Worm (Caenorhabditis elegans) whole organism, late embryonic: ENCODE results near the gene R09E10.8.

ENCODE experiments used
- K02D7.2 ChIP-seq: sonication (generic microtip); optimal IDR thresholded peaks from 2 replicates; lab custom pipeline; 2017; ENCODE audit warnings: mild to moderate bottlenecking, missing genetic modification characterization, missing compliant biosample characterization
- ceh-30 ChIP-seq: fragments of 150-350 bp; optimal IDR thresholded peaks from 2 replicates; lab custom pipeline; 2014; ENCODE audit warnings: missing biosample characterization, missing genetic modification characterization
- dve-1 ChIP-seq: sonication (generic microtip); optimal IDR thresholded peaks from 2 replicates; lab custom pipeline; 2017; ENCODE audit warnings: antibody characterized with exemption, mild to moderate bottlenecking, missing genetic modification characterization, missing compliant biosample characterization
- elt-2 ChIP-seq: sonication (generic microtip); optimal IDR thresholded peaks from 2 replicates; lab custom pipeline; 2016; ENCODE audit warnings: missing genetic modification reagents, missing genetic modification characterization, missing compliant biosample characterization
- hlh-30 ChIP-seq: sonication (generic microtip); optimal IDR thresholded peaks from 2 replicates; lab custom pipeline; 2017; ENCODE audit warnings: antibody characterized with exemption, missing genetic modification characterization, missing compliant biosample characterization; ENCODE audit not compliant: insufficient read depth
- lim-6 ChIP-seq: sonication (generic microtip); optimal IDR thresholded peaks from 2 replicates; lab custom pipeline; 2016; ENCODE audit warnings: missing genetic modification characterization, missing compliant biosample characterization
- nhr-11 ChIP-seq: fragments of 150-350 bp; optimal IDR thresholded peaks from 2 replicates; lab custom pipeline; 2014; ENCODE audit warnings: missing biosample characterization, missing genetic modification characterization
- pha-4 ChIP-seq: fragments of 150-350 bp; optimal IDR thresholded peaks from 2 replicates; lab custom pipeline; 2018; ENCODE audit warnings: missing biosample characterization, missing genetic modification reagents, missing genetic modification characterization
- pqm-1 ChIP-seq: sonication (generic microtip); optimal IDR thresholded peaks from 2 replicates; lab custom pipeline; 2016; ENCODE audit warnings: missing genetic modification characterization, missing compliant biosample characterization
- rnt-1 ChIP-seq: sonication (generic microtip); optimal IDR thresholded peaks from 2 replicates; lab custom pipeline; 2016; ENCODE audit warnings: missing genetic modification characterization, missing compliant biosample characterization
- sox-2 ChIP-seq: fragments of 200-800 bp; sonication (Bioruptor generic); IDR thresholded peaks from 2 replicates; pipeline ENCODE4 v1.3.6; 2022; ENCODE audit warnings: missing genetic modification reagents, missing genetic modification characterization, missing compliant biosample characterization
- tbx-2 ChIP-seq: sonication (generic microtip); optimal IDR thresholded peaks from 2 replicates; lab custom pipeline; 2016; ENCODE audit warnings: missing genetic modification characterization, missing compliant biosample characterization

DNA sequence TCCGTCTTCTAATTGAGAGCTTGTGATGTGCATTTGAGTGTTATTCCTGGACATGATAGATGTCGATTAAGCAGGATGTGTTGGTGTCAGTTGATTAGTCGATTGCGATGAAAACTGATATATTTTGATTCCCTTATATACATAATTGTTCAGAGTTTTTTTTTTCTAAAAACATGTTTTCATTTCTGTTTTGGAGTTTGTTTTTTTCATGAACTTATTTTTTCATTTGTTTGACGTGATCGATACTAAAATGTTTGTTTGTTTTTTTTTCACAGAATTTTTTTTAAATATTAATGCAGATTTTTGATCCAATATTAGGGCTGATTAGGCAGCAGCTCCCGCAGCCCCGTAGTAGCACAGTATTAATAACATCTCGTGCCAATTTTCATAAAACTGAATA is 8.0 kb upstream of the R09E10.8 start, which contains the start of gene R09E10.2:
- TF ChIP-seq pqm-1 (tag; lab: Kevin White, UChicago) (no peak), dve-1 (tag; lab: Kevin White, UChicago) (no peak), sox-2 (no peak), rnt-1 (tag; lab: Kevin White, UChicago) (no peak), nhr-11 (no peak), elt-2 (no peak), K02D7.2 (no peak), lim-6 (no peak), pha-4 (tag; lab: Kevin White, UChicago) (no peak), hlh-30 (tag; lab: Kevin White, UChicago) (no peak), ceh-30 (tag; lab: Kevin White, UChicago) (no peak), tbx-2 (tag; lab: Kevin White, UChicago) (no peak)
